Fruit fly (Drosophila melanogaster) whole organism, embryonic: Measurements from ENCODE around the gene amrt.
A peak's percentile ranks its signal among the peaks of the same experiment; 100 is the strongest.

Experiments
- CG11456 ChIP-seq: fragments of 200-800 bp; sonication (Bioruptor generic); IDR thresholded peaks from 3 replicates; pipeline ENCODE4 v1.3.6; 2022; ENCODE audit warnings: missing biosample characterization, missing genetic modification characterization
- CG1233 ChIP-seq: fragments of 200-800 bp; sonication (Bioruptor generic); optimal IDR thresholded peaks from 4 replicates; lab custom pipeline; 2018; ENCODE audit warnings: missing biosample characterization, mild to moderate bottlenecking, missing genetic modification characterization
- CG12391 ChIP-seq: fragments of 200-800 bp; sonication (Bioruptor generic); optimal IDR thresholded peaks from 3 replicates; lab custom pipeline; 2018; ENCODE audit warnings: missing biosample characterization, mild to moderate bottlenecking, missing genetic modification characterization, moderate library complexity
- CG13424 ChIP-seq: fragments of 200-800 bp; sonication (Bioruptor generic); optimal IDR thresholded peaks from 2 replicates; lab custom pipeline; 2019; ENCODE audit warnings: missing biosample characterization, mild to moderate bottlenecking, missing genetic modification characterization, moderate library complexity
- CG14441 ChIP-seq: fragments of 200-800 bp; sonication (Bioruptor generic); IDR thresholded peaks from 2 replicates; pipeline ENCODE4 v1.3.6; 2022; ENCODE audit warnings: missing biosample characterization, missing genetic modification characterization
- CG17829 ChIP-seq: fragments of 200-800 bp; optimal IDR thresholded peaks from 2 replicates; lab custom pipeline; 2019; ENCODE audit warnings: missing biosample characterization, mild to moderate bottlenecking, missing genetic modification characterization, moderate library complexity
- CG18262 ChIP-seq: fragments of 200-800 bp; optimal IDR thresholded peaks from 3 replicates; lab custom pipeline; 2019; ENCODE audit warnings: missing biosample characterization, mild to moderate bottlenecking, missing genetic modification characterization, moderate library complexity
- CG30020 ChIP-seq: fragments of 200-800 bp; optimal IDR thresholded peaks from 2 replicates; lab custom pipeline; 2019; ENCODE audit warnings: missing biosample characterization, mild to moderate bottlenecking, missing genetic modification characterization, moderate library complexity
- CG32772 ChIP-seq: fragments of 200-800 bp; sonication (Bioruptor generic); IDR thresholded peaks from 2 replicates; pipeline ENCODE4 v1.3.6; 2022; ENCODE audit warnings: missing biosample characterization, missing genetic modification characterization
- CG33213 ChIP-seq: fragments of 200-800 bp; sonication (Bioruptor generic); optimal IDR thresholded peaks from 3 replicates; lab custom pipeline; 2016; ENCODE audit warnings: missing biosample characterization, missing genetic modification characterization
- CG3726 ChIP-seq: fragments of 200-800 bp; sonication (Bioruptor generic); IDR thresholded peaks from 3 replicates; pipeline ENCODE4, ENCODE4 v1.3.6; 2022; ENCODE audit warnings: missing biosample characterization, missing genetic modification characterization
- CG4854 ChIP-seq: fragments of 200-800 bp; sonication (Bioruptor generic); optimal IDR thresholded peaks from 2 replicates; lab custom pipeline; 2016; ENCODE audit warnings: missing biosample characterization, missing genetic modification characterization, inconsistent platforms
- CG6254 ChIP-seq: fragments of 200-800 bp; sonication (Bioruptor generic); optimal IDR thresholded peaks from 3 replicates; lab custom pipeline; 2017; ENCODE audit warnings: mild to moderate bottlenecking, missing biosample characterization, missing genetic modification reagents, missing genetic modification characterization
- CG7928 ChIP-seq: fragments of 200-800 bp; sonication (Bioruptor generic); optimal IDR thresholded peaks from 2 replicates; lab custom pipeline; 2017; ENCODE audit warnings: missing biosample characterization, mild to moderate bottlenecking, missing genetic modification characterization
- CG8388 ChIP-seq: fragments of 200-800 bp; sonication (Bioruptor generic); optimal IDR thresholded peaks from 2 replicates; lab custom pipeline; 2019; ENCODE audit warnings: missing biosample characterization, mild to moderate bottlenecking, missing genetic modification characterization, moderate library complexity
- Deaf1 ChIP-seq: fragments of 200-800 bp; optimal IDR thresholded peaks from 3 replicates; lab custom pipeline; 2019; ENCODE audit warnings: missing biosample characterization, mild to moderate bottlenecking, missing genetic modification characterization, moderate library complexity
- Hand ChIP-seq: fragments of 200-800 bp; sonication (Bioruptor generic); optimal IDR thresholded peaks from 2 replicates; lab custom pipeline; 2017; ENCODE audit warnings: mild to moderate bottlenecking, missing biosample characterization, missing genetic modification reagents, missing genetic modification characterization
- Hr3 ChIP-seq: fragments of 200-800 bp; sonication (Bioruptor generic); optimal IDR thresholded peaks from 3 replicates; lab custom pipeline; 2016; ENCODE audit warnings: missing biosample characterization, missing genetic modification characterization
- Lpt ChIP-seq: fragments of >200 bp; optimal IDR thresholded peaks from 2 replicates; lab custom pipeline; 2018; ENCODE audit warnings: missing biosample characterization, missing genetic modification characterization
- NfI ChIP-seq: fragments of 200-800 bp; sonication (Bioruptor generic); optimal IDR thresholded peaks from 3 replicates; lab custom pipeline; 2018; ENCODE audit warnings: missing biosample characterization, mild to moderate bottlenecking, missing genetic modification characterization, moderate library complexity
- Scr ChIP-seq: fragments of 200-800 bp; sonication (Bioruptor generic); IDR thresholded peaks from 2 replicates; pipeline ENCODE4 v1.3.6; 2022; ENCODE audit warnings: missing biosample characterization, missing genetic modification characterization; ENCODE audit not compliant: partially characterized antibody
- Vsx1 ChIP-seq: fragments of 200-800 bp; sonication (Bioruptor generic); optimal IDR thresholded peaks from 2 replicates; lab custom pipeline; 2017; ENCODE audit warnings: missing biosample characterization, mild to moderate bottlenecking, missing genetic modification characterization, missing genetic modification reagents
- ato ChIP-seq: fragments of 200-800 bp; sonication (Bioruptor generic); IDR thresholded peaks from 2 replicates; pipeline ENCODE4 v1.3.6; 2022; ENCODE audit warnings: missing biosample characterization, missing genetic modification characterization; ENCODE audit not compliant: partially characterized antibody
- crc ChIP-seq: fragments of 200-800 bp; sonication (Bioruptor generic); optimal IDR thresholded peaks from 2 replicates; lab custom pipeline; 2016; ENCODE audit warnings: missing biosample characterization, missing genetic modification characterization
- dmrt11E ChIP-seq: fragments of 200-800 bp; sonication (Bioruptor generic); optimal IDR thresholded peaks from 3 replicates; lab custom pipeline; 2018; ENCODE audit warnings: missing biosample characterization, mild to moderate bottlenecking, missing genetic modification characterization, moderate library complexity
- emc ChIP-seq: fragments of 200-800 bp; sonication (Bioruptor generic); optimal IDR thresholded peaks from 2 replicates; lab custom pipeline; 2016; ENCODE audit warnings: missing biosample characterization, missing genetic modification characterization
- fu2 ChIP-seq: fragments of 200-800 bp; sonication (Bioruptor generic); optimal IDR thresholded peaks from 2 replicates; lab custom pipeline; 2016; ENCODE audit warnings: missing biosample characterization, missing genetic modification characterization
- gcm2 ChIP-seq: fragments of 200-800 bp; sonication (Bioruptor generic); optimal IDR thresholded peaks from 2 replicates; lab custom pipeline; 2016; ENCODE audit warnings: missing biosample characterization, missing genetic modification characterization
- grau ChIP-seq: fragments of 200-800 bp; optimal IDR thresholded peaks from 3 replicates; lab custom pipeline; 2019; ENCODE audit warnings: missing biosample characterization, mild to moderate bottlenecking, missing genetic modification characterization, moderate library complexity
- gsb ChIP-seq: fragments of 200-800 bp; sonication (Bioruptor generic); IDR thresholded peaks from 2 replicates; pipeline ENCODE4 v1.3.6; 2022; ENCODE audit warnings: missing biosample characterization, missing genetic modification characterization
- ken ChIP-seq: fragments of 200-800 bp; sonication (Bioruptor generic); IDR thresholded peaks from 3 replicates; pipeline ENCODE4 v1.3.6; 2022; ENCODE audit warnings: missing biosample characterization, missing genetic modification characterization
- lov ChIP-seq, 2 experiments: fragments of 200-800 bp in 1 of 2; fragments of >200 bp in 1 of 2; sonication (Bioruptor generic) in 1 of 2; IDR thresholded peaks in 1 of 2; optimal IDR thresholded peaks in 1 of 2; 2 replicates in 1 of 2; 3 replicates in 1 of 2; pipeline versions ENCODE4 v1.3.6 to Lab custom; 2017 to 2022; ENCODE audit warnings: missing biosample characterization in 1 of 2, missing genetic modification characterization in 1 of 2
- maf-S ChIP-seq: fragments of 200-800 bp; sonication (Bioruptor generic); optimal IDR thresholded peaks from 2 replicates; lab custom pipeline; 2016; ENCODE audit warnings: missing biosample characterization, missing genetic modification characterization
- oc ChIP-seq: fragments of 200-800 bp; sonication (Bioruptor generic); optimal IDR thresholded peaks from 2 replicates; lab custom pipeline; 2018; ENCODE audit warnings: missing biosample characterization, mild to moderate bottlenecking, missing genetic modification characterization, moderate library complexity
- pho ChIP-seq: fragments of 200-800 bp; sonication (Bioruptor generic); optimal IDR thresholded peaks from 2 replicates; lab custom pipeline; 2016; ENCODE audit warnings: missing biosample characterization, missing genetic modification characterization
- pnt ChIP-seq: fragments of 200-800 bp; sonication (Bioruptor generic); optimal IDR thresholded peaks from 3 replicates; lab custom pipeline; 2016; ENCODE audit warnings: missing biosample characterization, missing genetic modification characterization
- rib ChIP-seq: fragments of 200-800 bp; sonication (Bioruptor generic); IDR thresholded peaks from 2 replicates; pipeline ENCODE4 v1.3.6; 2022; ENCODE audit warnings: missing biosample characterization, missing genetic modification characterization
- run ChIP-seq: fragments of 200-800 bp; sonication (Bioruptor generic); optimal IDR thresholded peaks from 3 replicates; lab custom pipeline; 2018; ENCODE audit warnings: missing biosample characterization, mild to moderate bottlenecking, missing genetic modification characterization
- schlank ChIP-seq: fragments of 200-800 bp; sonication (Bioruptor generic); optimal IDR thresholded peaks from 2 replicates; lab custom pipeline; 2018; ENCODE audit warnings: missing biosample characterization, mild to moderate bottlenecking, missing genetic modification characterization
- scrt ChIP-seq: fragments of 200-800 bp; sonication (Bioruptor generic); optimal IDR thresholded peaks from 2 replicates; lab custom pipeline; 2018; ENCODE audit warnings: missing biosample characterization, mild to moderate bottlenecking, missing genetic modification characterization, moderate library complexity
- sd ChIP-seq: fragments of 200-800 bp; sonication (Bioruptor generic); optimal IDR thresholded peaks from 3 replicates; lab custom pipeline; 2018; ENCODE audit warnings: missing biosample characterization, mild to moderate bottlenecking, missing genetic modification characterization, moderate library complexity
- seq ChIP-seq: fragments of 200-800 bp; sonication (Bioruptor generic); IDR thresholded peaks from 2 replicates; pipeline ENCODE4 v1.3.6; 2022; ENCODE audit warnings: missing biosample characterization, missing genetic modification characterization
- shn ChIP-seq: fragments of 200-800 bp; sonication (Bioruptor generic); optimal IDR thresholded peaks from 3 replicates; lab custom pipeline; 2016; ENCODE audit warnings: missing biosample characterization, missing genetic modification characterization
- slbo ChIP-seq: fragments of 200-800 bp; sonication (Bioruptor generic); IDR thresholded peaks from 2 replicates; pipeline ENCODE4 v1.3.6; 2022; ENCODE audit warnings: missing biosample characterization, missing genetic modification characterization
- trh ChIP-seq: fragments of 200-800 bp; sonication (Bioruptor generic); optimal IDR thresholded peaks from 2 replicates; lab custom pipeline; 2016; ENCODE audit warnings: missing biosample characterization, missing genetic modification characterization
- unpg ChIP-seq: fragments of 200-800 bp; sonication (Bioruptor generic); optimal IDR thresholded peaks from 3 replicates; lab custom pipeline; 2018; ENCODE audit warnings: missing biosample characterization, mild to moderate bottlenecking, missing genetic modification characterization, moderate library complexity
- usp ChIP-seq: fragments of >200 bp; optimal IDR thresholded peaks from 2 replicates; lab custom pipeline; 2017; ENCODE audit warnings: missing biosample characterization, missing genetic modification characterization
- zen ChIP-seq: fragments of 200-800 bp; sonication (Bioruptor generic); optimal IDR thresholded peaks from 3 replicates; lab custom pipeline; 2018; ENCODE audit warnings: missing biosample characterization, mild to moderate bottlenecking, missing genetic modification characterization, moderate library complexity

The amrt gene

dm6 chrX:13748906-13749872 is 33.1 kb upstream of the amrt start (continued):
- peak; percentile 1 for TF ChIP-seq gcm2
- peak; percentile 55 for TF ChIP-seq Hand (GFP tag; lab: Kevin White, UChicago)
- TF ChIP-seq Scr = no peak
- TF ChIP-seq CG11456 (GFP tag; lab: Robert Waterston, UW) = 0 out of 3 replicates have a peak, but pooled peaks have one; percentile 59
- TF ChIP-seq oc (tag; lab: Kevin White, UChicago) = no peak
- peak; percentile 64 for TF ChIP-seq CG17829 (tag; lab: Kevin White, UChicago)
- no peak for TF ChIP-seq emc (GFP tag; lab: Kevin White, UChicago)
- TF ChIP-seq shn = no peak
- TF ChIP-seq fu2 = peak; percentile 31
- no peak for TF ChIP-seq maf-S (GFP tag; lab: Kevin White, UChicago)
- peak; percentile 54; the same call in 1 of the 2 replicates for TF ChIP-seq gsb
- no peak for TF ChIP-seq ato (GFP tag; lab: Robert Waterston, UW)
- TF ChIP-seq CG14441 (GFP tag; lab: Robert Waterston, UW) = peak; percentile 61
- no peak for TF ChIP-seq pnt (GFP tag; lab: Kevin White, UChicago)
- TF ChIP-seq Lpt (GFP tag; lab: Kevin White, UChicago) = no peak
- peak; percentile 72 for TF ChIP-seq CG32772
- no peak for TF ChIP-seq usp
- peak; percentile 74 for TF ChIP-seq CG18262
- no peak for TF ChIP-seq Vsx1
- no peak for TF ChIP-seq ken (GFP tag; lab: Robert Waterston, UW)
- peak; percentile 75 for TF ChIP-seq CG12391 (tag; lab: Kevin White, UChicago)
- TF ChIP-seq NfI (GFP tag; lab: Kevin White, UChicago) = peak; percentile 67
- peak; percentile 12 for TF ChIP-seq CG4854 (GFP tag; lab: Kevin White, UChicago)
- TF ChIP-seq CG13424 (tag; lab: Kevin White, UChicago) = peak; percentile 73
- peak; percentile 54; the same call in 1 of the 3 replicates for TF ChIP-seq CG3726
- peak; percentile 26 for TF ChIP-seq CG6254 (GFP tag; lab: Kevin White, UChicago)
- TF ChIP-seq grau (tag; lab: Kevin White, UChicago) = peak; percentile 86
- TF ChIP-seq run (tag; lab: Kevin White, UChicago) = peak; percentile 43
- peak; percentile 59 for TF ChIP-seq CG8388
- no peak for TF ChIP-seq CG33213 (GFP tag; lab: Kevin White, UChicago)
- TF ChIP-seq sd (tag; lab: Kevin White, UChicago) = peak; percentile 61
- peak; percentile 42 for TF ChIP-seq trh (GFP tag; lab: Kevin White, UChicago)
- no peak for TF ChIP-seq lov (optimal IDR thresholded peaks at IDR 0.05; lab: Kevin White, UChicago)
- no peak for TF ChIP-seq lov (GFP tag; IDR thresholded peaks at IDR 0.05; lab: Robert Waterston, UW)
- peak; percentile 54 for TF ChIP-seq pho (GFP tag; lab: Kevin White, UChicago)
- peak; percentile 67 for TF ChIP-seq scrt (GFP tag; lab: Kevin White, UChicago)
- peak; percentile 29 for TF ChIP-seq CG7928 (GFP tag; lab: Kevin White, UChicago)
- peak; percentile 85 for TF ChIP-seq slbo (GFP tag; lab: Robert Waterston, UW)
- TF ChIP-seq Deaf1 (tag; lab: Kevin White, UChicago) = peak; percentile 49
- TF ChIP-seq Hr3 = peak; percentile 59
- TF ChIP-seq crc (GFP tag; lab: Kevin White, UChicago) = peak; percentile 41
- peak; percentile 22 for TF ChIP-seq zen (tag; lab: Kevin White, UChicago)
- peak; percentile 29 for TF ChIP-seq CG1233 (GFP tag; lab: Kevin White, UChicago)
- TF ChIP-seq dmrt11E (tag; lab: Kevin White, UChicago) = peak; percentile 43
- TF ChIP-seq schlank = no peak
- TF ChIP-seq unpg (GFP tag; lab: Kevin White, UChicago) = peak; percentile 78
- TF ChIP-seq CG30020 (tag; lab: Kevin White, UChicago) = peak; percentile 6
- TF ChIP-seq seq (GFP tag; lab: Robert Waterston, UW) = peak; percentile 72
- peak; percentile 59 for TF ChIP-seq rib (GFP tag; lab: Robert Waterston, UW)
